Fruit fly (Drosophila melanogaster) whole organism, prepupa: ENCODE results near the gene UbcE2M.
A peak's percentile ranks its signal among the peaks of the same experiment; 100 is the strongest.

Source experiments
- CG10631 ChIP-seq: fragments of 200-800 bp; sonication (Bioruptor generic); optimal IDR thresholded peaks from 2 replicates; lab custom pipeline; 2016; ENCODE audit warnings: missing biosample characterization, missing genetic modification characterization
- CG10669 ChIP-seq: fragments of 200-800 bp; sonication (Bioruptor generic); optimal IDR thresholded peaks from 3 replicates; lab custom pipeline; 2018; ENCODE audit warnings: missing biosample characterization, mild to moderate bottlenecking, missing genetic modification characterization, moderate library complexity
- CG11294 ChIP-seq: fragments of 200-800 bp; sonication (Bioruptor generic); IDR thresholded peaks from 2 replicates; pipeline ENCODE4 v1.3.6; 2022; ENCODE audit warnings: missing biosample characterization, missing genetic modification characterization
- CG11762 ChIP-seq: fragments of 200-800 bp; sonication (Bioruptor generic); optimal IDR thresholded peaks from 3 replicates; lab custom pipeline; 2016; ENCODE audit warnings: missing biosample characterization, missing genetic modification characterization; ENCODE audit not compliant: insufficient read depth
- CG11902 ChIP-seq: fragments of 200-800 bp; sonication (Bioruptor generic); optimal IDR thresholded peaks from 3 replicates; lab custom pipeline; 2016; ENCODE audit warnings: missing biosample characterization, missing genetic modification characterization
- CG3032 ChIP-seq: fragments of 200-800 bp; optimal IDR thresholded peaks from 2 replicates; lab custom pipeline; 2019; ENCODE audit warnings: missing biosample characterization, mild to moderate bottlenecking, missing genetic modification characterization, moderate library complexity
- CG31627 ChIP-seq: fragments of 200-800 bp; sonication (Bioruptor generic); optimal IDR thresholded peaks from 3 replicates; lab custom pipeline; 2016; ENCODE audit warnings: missing biosample characterization, missing genetic modification characterization
- CG32006 ChIP-seq: fragments of 200-800 bp; sonication (Bioruptor generic); optimal IDR thresholded peaks from 3 replicates; lab custom pipeline; 2017; ENCODE audit warnings: missing biosample characterization, mild to moderate bottlenecking, missing genetic modification characterization
- CG6163 ChIP-seq: fragments of 200-800 bp; sonication (Bioruptor generic); IDR thresholded peaks from 3 replicates; pipeline ENCODE4 v1.3.6; 2022; ENCODE audit warnings: missing biosample characterization, missing genetic modification characterization
- CG6276 ChIP-seq: fragments of 200-800 bp; sonication (Bioruptor generic); optimal IDR thresholded peaks from 2 replicates; lab custom pipeline; 2017; ENCODE audit warnings: missing biosample characterization, mild to moderate bottlenecking, missing genetic modification characterization
- CG6792 ChIP-seq: fragments of 200-800 bp; sonication (Bioruptor generic); optimal IDR thresholded peaks from 3 replicates; lab custom pipeline; 2016; ENCODE audit warnings: missing biosample characterization, missing genetic modification characterization
- CG7368 ChIP-seq: fragments of 200-800 bp; sonication (Bioruptor generic); optimal IDR thresholded peaks from 3 replicates; lab custom pipeline; 2016; ENCODE audit warnings: missing biosample characterization, missing genetic modification characterization
- CG8632 ChIP-seq: fragments of 200-800 bp; sonication (Bioruptor generic); optimal IDR thresholded peaks from 3 replicates; lab custom pipeline; 2016; ENCODE audit warnings: missing biosample characterization, missing genetic modification characterization
- CG9139 ChIP-seq: fragments of 200-800 bp; sonication (Bioruptor generic); optimal IDR thresholded peaks from 3 replicates; lab custom pipeline; 2017; ENCODE audit warnings: missing biosample characterization, mild to moderate bottlenecking, missing genetic modification characterization
- Eip75B ChIP-seq: fragments of 200-800 bp; sonication (Bioruptor generic); optimal IDR thresholded peaks from 3 replicates; lab custom pipeline; 2016; ENCODE audit warnings: missing biosample characterization, missing genetic modification characterization
- Eip78C ChIP-seq: fragments of 200-800 bp; sonication (Bioruptor generic); peaks from one replicate; lab custom pipeline; 2016; ENCODE audit warnings: missing biosample characterization, missing genetic modification characterization
- Ets21C ChIP-seq: fragments of 200-800 bp; sonication (Bioruptor generic); optimal IDR thresholded peaks from 3 replicates; lab custom pipeline; 2016; ENCODE audit warnings: missing biosample characterization, missing genetic modification characterization
- Ets96B ChIP-seq: fragments of 200-800 bp; optimal IDR thresholded peaks from 2 replicates; lab custom pipeline; 2019; ENCODE audit warnings: missing biosample characterization, mild to moderate bottlenecking, missing genetic modification characterization, moderate library complexity
- Gug ChIP-seq: fragments of 200-800 bp; sonication (Bioruptor generic); IDR thresholded peaks from 2 replicates; pipeline ENCODE4 v1.3.6; 2022; ENCODE audit warnings: missing biosample characterization, missing genetic modification characterization
- Hr39 ChIP-seq: fragments of 200-800 bp; sonication (Bioruptor generic); optimal IDR thresholded peaks from 2 replicates; lab custom pipeline; 2016; ENCODE audit warnings: missing biosample characterization, missing genetic modification characterization
- Hr4 ChIP-seq: fragments of 200-800 bp; sonication (Bioruptor generic); optimal IDR thresholded peaks from 3 replicates; lab custom pipeline; 2016; ENCODE audit warnings: missing biosample characterization, missing genetic modification characterization
- Met ChIP-seq: fragments of 200-800 bp; sonication (Bioruptor generic); optimal IDR thresholded peaks from 3 replicates; lab custom pipeline; 2016; ENCODE audit warnings: missing biosample characterization, missing genetic modification characterization
- OdsH ChIP-seq: fragments of 200-800 bp; sonication (Bioruptor generic); optimal IDR thresholded peaks from 3 replicates; lab custom pipeline; 2016; ENCODE audit warnings: missing biosample characterization, missing genetic modification characterization
- Smox ChIP-seq: fragments of 200-800 bp; sonication (Bioruptor generic); optimal IDR thresholded peaks from 3 replicates; lab custom pipeline; 2016; ENCODE audit warnings: missing biosample characterization, missing genetic modification characterization
- Sox102F ChIP-seq: fragments of 200-800 bp; sonication (Bioruptor generic); optimal IDR thresholded peaks from 2 replicates; lab custom pipeline; 2016; ENCODE audit warnings: missing biosample characterization, mild to moderate bottlenecking, missing genetic modification characterization
- Sox14 ChIP-seq: fragments of 200-800 bp; sonication (Bioruptor generic); optimal IDR thresholded peaks from 3 replicates; lab custom pipeline; 2016; ENCODE audit warnings: missing biosample characterization, missing genetic modification characterization
- Sox15 ChIP-seq: fragments of 200-800 bp; sonication (Bioruptor generic); optimal IDR thresholded peaks from 3 replicates; lab custom pipeline; 2016; ENCODE audit warnings: missing biosample characterization, missing genetic modification characterization
- achi ChIP-seq: fragments of 200-800 bp; sonication (Bioruptor generic); optimal IDR thresholded peaks from 3 replicates; lab custom pipeline; 2016; ENCODE audit warnings: missing biosample characterization, missing genetic modification characterization
- acj6 ChIP-seq: fragments of 200-800 bp; sonication (Bioruptor generic); optimal IDR thresholded peaks from 3 replicates; lab custom pipeline; 2016; ENCODE audit warnings: missing biosample characterization, missing genetic modification characterization
- dsx ChIP-seq: fragments of 200-800 bp; optimal IDR thresholded peaks from 3 replicates; lab custom pipeline; 2019; ENCODE audit warnings: missing biosample characterization, mild to moderate bottlenecking, missing genetic modification characterization, moderate library complexity; ENCODE audit not compliant: poor library complexity, severe bottlenecking
- eg ChIP-seq: fragments of 200-800 bp; sonication (Bioruptor generic); IDR thresholded peaks from 3 replicates; pipeline ENCODE4 v1.3.6; 2022; ENCODE audit warnings: missing biosample characterization, missing genetic modification characterization
- esn ChIP-seq: fragments of 200-800 bp; sonication (Bioruptor generic); optimal IDR thresholded peaks from 2 replicates; lab custom pipeline; 2016; ENCODE audit warnings: missing biosample characterization, mild to moderate bottlenecking, missing genetic modification characterization, moderate library complexity
- fd59A ChIP-seq: fragments of 200-800 bp; sonication (Bioruptor generic); optimal IDR thresholded peaks from 2 replicates; lab custom pipeline; 2017; ENCODE audit warnings: missing biosample characterization, mild to moderate bottlenecking, missing genetic modification characterization, missing genetic modification reagents
- fd85E ChIP-seq: fragments of 200-800 bp; sonication (Bioruptor generic); optimal IDR thresholded peaks from 3 replicates; lab custom pipeline; 2016; ENCODE audit warnings: missing biosample characterization, missing genetic modification characterization
- fkh ChIP-seq: fragments of 200-800 bp; sonication (Bioruptor generic); optimal IDR thresholded peaks from 3 replicates; lab custom pipeline; 2017; ENCODE audit warnings: missing biosample characterization, mild to moderate bottlenecking, missing genetic modification characterization, moderate library complexity
- lz ChIP-seq: fragments of 200-800 bp; sonication (Bioruptor generic); optimal IDR thresholded peaks from 3 replicates; lab custom pipeline; 2016; ENCODE audit warnings: missing biosample characterization, missing genetic modification characterization
- net ChIP-seq: fragments of 200-800 bp; sonication (Bioruptor generic); optimal IDR thresholded peaks from 3 replicates; lab custom pipeline; 2016; ENCODE audit warnings: missing biosample characterization, missing genetic modification characterization
- pdm3 ChIP-seq: fragments of 200-800 bp; sonication (Bioruptor generic); optimal IDR thresholded peaks from 3 replicates; lab custom pipeline; 2016; ENCODE audit warnings: missing biosample characterization, missing genetic modification characterization
- salr ChIP-seq, 2 experiments: fragments of 200-800 bp; sonication (Bioruptor generic); optimal IDR thresholded peaks; 3 replicates each; lab custom pipeline; 2016 to 2018; ENCODE audit warnings: missing biosample characterization in 2 of 2, missing genetic modification characterization in 2 of 2, mild to moderate bottlenecking in 1 of 2
- ss ChIP-seq, 2 experiments: fragments of 200-800 bp; sonication (Bioruptor generic); optimal IDR thresholded peaks; 2 replicates in 1 of 2; 3 replicates in 1 of 2; lab custom pipeline; 2017 to 2018; ENCODE audit warnings: mild to moderate bottlenecking in 2 of 2, missing biosample characterization in 2 of 2, missing genetic modification characterization in 2 of 2, moderate library complexity in 1 of 2
- svp ChIP-seq: fragments of 200-800 bp; sonication (Bioruptor generic); peaks from one replicate; lab custom pipeline; 2016; ENCODE audit warnings: missing biosample characterization, missing genetic modification characterization
- topi ChIP-seq: fragments of 200-800 bp; sonication (Bioruptor generic); optimal IDR thresholded peaks from 3 replicates; lab custom pipeline; 2016; ENCODE audit warnings: missing biosample characterization, missing genetic modification characterization

Gene UbcE2M

dm6 chr3L:8186627-8187396, 11.0 kb downstream of the UbcE2M start, which contains the start of the genes ERR and Atg18a (continued):
- TF ChIP-seq CG3032 (tag; lab: Kevin White, UChicago): peak; percentile 90
- TF ChIP-seq CG11762: peak; percentile 61
- TF ChIP-seq svp (GFP tag; lab: Kevin White, UChicago): no peak
- TF ChIP-seq Sox15 (GFP tag; lab: Kevin White, UChicago): peak; percentile 90
- peak; percentile 91 for TF ChIP-seq eg (GFP tag; lab: Robert Waterston, UW)
- TF ChIP-seq Smox (GFP tag; lab: Kevin White, UChicago): no peak
- peak in 1 of 2 experiments; percentile 67 for TF ChIP-seq ss (GFP tag; optimal IDR thresholded peaks at IDR 0.05; lab: Kevin White, UChicago)
- peak; percentile 90 for TF ChIP-seq Hr4 (GFP tag; lab: Kevin White, UChicago)
- TF ChIP-seq esn (GFP tag; lab: Kevin White, UChicago): peak; percentile 88
- peak; percentile 91 for TF ChIP-seq lz (GFP tag; lab: Kevin White, UChicago)
- peak; percentile 89 for TF ChIP-seq CG32006 (GFP tag; lab: Kevin White, UChicago)
- TF ChIP-seq Ets21C (GFP tag; lab: Kevin White, UChicago): peak; percentile 87
- TF ChIP-seq salr (GFP tag; optimal IDR thresholded peaks at IDR 0.05; lab: Kevin White, UChicago): peak in 1 of 2 experiments; percentile 60
- peak; percentile 88 for TF ChIP-seq Met (GFP tag; lab: Kevin White, UChicago)
- peak; percentile 75 for TF ChIP-seq CG7368 (GFP tag; lab: Kevin White, UChicago)
- peak; percentile 89 for TF ChIP-seq acj6
- peak; percentile 63 for TF ChIP-seq fkh (GFP tag; lab: Kevin White, UChicago)
- peak; percentile 80 for TF ChIP-seq CG6792 (GFP tag; lab: Kevin White, UChicago)
- peak; percentile 89 for TF ChIP-seq OdsH (GFP tag; lab: Kevin White, UChicago)
- TF ChIP-seq net: peak; percentile 67
- peak; percentile 94 for TF ChIP-seq Hr39 (GFP tag; lab: Kevin White, UChicago)
- TF ChIP-seq CG31627 (GFP tag; lab: Kevin White, UChicago): peak; percentile 95
- peak; percentile 65 for TF ChIP-seq dsx (GFP tag; lab: Kevin White, UChicago)
- TF ChIP-seq Sox14 (GFP tag; lab: Kevin White, UChicago): peak; percentile 93
- TF ChIP-seq fd59A (GFP tag; lab: Kevin White, UChicago): peak; percentile 71
- no peak for TF ChIP-seq pdm3 (GFP tag; lab: Kevin White, UChicago)
- TF ChIP-seq Eip75B: peak; percentile 86
- no peak for TF ChIP-seq CG10669 (GFP tag; lab: Kevin White, UChicago)
- peak; percentile 70 for TF ChIP-seq CG8632 (GFP tag; lab: Kevin White, UChicago)
- peak; percentile 91 for TF ChIP-seq CG11902 (GFP tag; lab: Kevin White, UChicago)
- peak; percentile 93 for TF ChIP-seq CG10631

DNA sequence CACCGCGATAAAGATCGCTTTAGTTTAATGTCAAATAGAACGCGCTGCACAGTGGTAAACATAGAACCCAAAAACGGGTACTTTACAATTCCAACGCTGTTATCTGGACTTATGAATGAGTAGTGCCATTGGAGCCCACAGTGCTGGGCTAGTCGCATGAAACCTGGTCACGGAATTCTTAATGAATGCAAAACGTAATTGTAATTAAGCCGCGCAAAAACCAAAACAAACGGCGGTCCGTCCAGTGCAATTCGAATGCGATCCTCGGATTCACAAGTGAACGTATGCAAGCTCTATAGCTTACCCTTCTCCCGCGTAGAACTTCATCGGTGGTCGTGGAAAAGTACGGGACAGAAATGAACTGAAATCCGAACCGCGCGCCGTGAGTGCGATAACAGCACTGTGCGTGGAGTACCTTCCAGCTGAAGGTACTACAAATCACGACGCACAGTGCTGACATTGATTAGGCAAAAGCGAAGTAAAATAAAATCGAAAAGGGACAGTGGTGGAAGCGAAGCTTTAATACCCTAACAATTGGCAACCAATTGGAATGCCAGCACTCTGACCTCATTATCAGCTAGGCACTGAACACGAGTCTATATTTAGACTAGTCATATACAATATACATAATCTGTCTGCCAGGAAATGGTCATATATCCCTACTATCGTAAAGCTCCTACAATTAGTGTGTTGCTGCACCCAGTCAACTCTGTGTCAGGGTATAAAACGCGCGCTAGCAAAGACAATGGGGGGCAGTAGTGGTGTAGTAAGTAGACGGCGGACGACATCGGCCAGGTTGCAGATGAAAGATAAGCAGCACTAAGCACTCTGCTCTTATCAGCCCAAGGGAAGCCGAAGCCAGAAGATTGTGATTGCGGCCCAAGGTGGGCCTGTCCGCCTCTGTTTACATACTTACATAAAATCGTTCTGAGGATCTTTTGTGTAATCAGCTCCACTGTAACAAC, 12.2 kb downstream of the UbcE2M start:
- TF ChIP-seq pdm3 (GFP tag; lab: Kevin White, UChicago) (peak; percentile 68), lz (GFP tag; lab: Kevin White, UChicago) (peak; percentile 43), CG6276 (GFP tag; lab: Kevin White, UChicago) (no peak), Eip75B (peak; percentile 63), fkh (GFP tag; lab: Kevin White, UChicago) (peak; percentile 74), CG6163 (GFP tag; lab: Robert Waterston, UW) (peak; percentile 63; the same call in 2 of the 3 replicates), achi (GFP tag; lab: Kevin White, UChicago) (peak; percentile 60), CG11294 (GFP tag; lab: Robert Waterston, UW) (peak; percentile 32; the same call in 1 of the 2 replicates), fd85E (no peak), CG32006 (GFP tag; lab: Kevin White, UChicago) (peak; percentile 75), Hr39 (GFP tag; lab: Kevin White, UChicago) (peak; percentile 52), CG11902 (GFP tag; lab: Kevin White, UChicago) (peak; percentile 51), Met (GFP tag; lab: Kevin White, UChicago) (no peak), Ets21C (GFP tag; lab: Kevin White, UChicago) (peak; percentile 21), fd59A (GFP tag; lab: Kevin White, UChicago) (peak; percentile 49), Hr4 (GFP tag; lab: Kevin White, UChicago) (peak; percentile 74), esn (GFP tag; lab: Kevin White, UChicago) (peak; percentile 53), Gug (GFP tag; lab: Robert Waterston, UW) (peak; percentile 64), CG9139 (GFP tag; lab: Kevin White, UChicago) (no peak), Ets96B (tag; lab: Kevin White, UChicago) (peak; percentile 58), ss (GFP tag; optimal IDR thresholded peaks at IDR 0.05; lab: Kevin White, UChicago) (peak in 1 of 2 experiments; percentile 13), Eip78C (GFP tag; lab: Kevin White, UChicago) (peak; percentile 94), CG8632 (GFP tag; lab: Kevin White, UChicago) (peak; percentile 50), CG10631 (peak; percentile 50), Sox102F (GFP tag; lab: Kevin White, UChicago) (no peak), Sox15 (GFP tag; lab: Kevin White, UChicago) (peak; percentile 60), topi (peak; percentile 53), Smox (GFP tag; lab: Kevin White, UChicago) (no peak), CG10669 (GFP tag; lab: Kevin White, UChicago) (peak; percentile 67), CG3032 (tag; lab: Kevin White, UChicago) (peak; percentile 46)
